Fruit fly (Drosophila melanogaster) whole organism, embryonic: ENCODE measurements around the gene CG8289.

Experiments used
- BEAF-32 ChIP-seq: fragments of 200-800 bp; sonication (Bioruptor generic); optimal IDR thresholded peaks from 3 replicates; lab custom pipeline; 2017; ENCODE audit warnings: missing biosample characterization, missing genetic modification characterization, mild to moderate bottlenecking, moderate library complexity, missing genetic modification reagents
- CG11696 ChIP-seq: fragments of 200-800 bp; sonication (Bioruptor generic); IDR thresholded peaks from 2 replicates; pipeline ENCODE4 v1.3.6; 2022; ENCODE audit warnings: missing biosample characterization, missing genetic modification characterization
- CG12769 ChIP-seq: fragments of 200-800 bp; sonication (Bioruptor generic); optimal IDR thresholded peaks from 2 replicates; lab custom pipeline; 2019; ENCODE audit warnings: missing biosample characterization, mild to moderate bottlenecking, missing genetic modification characterization, moderate library complexity
- CG13287 ChIP-seq: fragments of 200-800 bp; sonication (Bioruptor generic); IDR thresholded peaks from 2 replicates; pipeline ENCODE4 v1.3.6; 2022; ENCODE audit warnings: missing biosample characterization, missing genetic modification characterization; ENCODE audit not compliant: partially characterized antibody
- CG14860 ChIP-seq: fragments of 200-800 bp; sonication (Bioruptor generic); IDR thresholded peaks from 3 replicates; pipeline ENCODE4 v1.3.6; 2022; ENCODE audit warnings: missing biosample characterization, missing genetic modification characterization; ENCODE audit not compliant: partially characterized antibody
- CG14965 ChIP-seq: fragments of 200-800 bp; sonication (Bioruptor generic); optimal IDR thresholded peaks from 2 replicates; lab custom pipeline; 2016; ENCODE audit warnings: missing biosample characterization, missing genetic modification characterization, borderline replicate concordance
- CG1529 ChIP-seq: fragments of 200-800 bp; sonication (Bioruptor generic); optimal IDR thresholded peaks from 3 replicates; lab custom pipeline; 2018; ENCODE audit warnings: missing biosample characterization, missing genetic modification characterization
- CG17829 ChIP-seq: fragments of 200-800 bp; optimal IDR thresholded peaks from 2 replicates; lab custom pipeline; 2019; ENCODE audit warnings: missing biosample characterization, mild to moderate bottlenecking, missing genetic modification characterization, moderate library complexity
- CG32767 ChIP-seq: fragments of 200-800 bp; sonication (Bioruptor generic); IDR thresholded peaks from 2 replicates; pipeline ENCODE4 v1.3.6; 2022; ENCODE audit warnings: missing biosample characterization, missing genetic modification characterization
- CG4424 ChIP-seq: fragments of 200-800 bp; sonication (Bioruptor generic); optimal IDR thresholded peaks from 3 replicates; lab custom pipeline; 2016; ENCODE audit warnings: missing biosample characterization, missing genetic modification characterization
- CG5180 ChIP-seq: fragments of 200-800 bp; sonication (Bioruptor generic); optimal IDR thresholded peaks from 3 replicates; lab custom pipeline; 2017; ENCODE audit warnings: missing biosample characterization, missing genetic modification characterization, mild to moderate bottlenecking, moderate library complexity, missing genetic modification reagents
- CG5245 ChIP-seq: fragments of 200-800 bp; sonication (Bioruptor generic); optimal IDR thresholded peaks from 3 replicates; lab custom pipeline; 2016; ENCODE audit warnings: missing biosample characterization, missing genetic modification characterization
- CG7745 ChIP-seq: fragments of 200-800 bp; sonication (Bioruptor generic); optimal IDR thresholded peaks from 2 replicates; lab custom pipeline; 2018; ENCODE audit warnings: missing biosample characterization, mild to moderate bottlenecking, missing genetic modification characterization, moderate library complexity
- CG9932 ChIP-seq: fragments of 200-800 bp; sonication (Bioruptor generic); IDR thresholded peaks from 2 replicates; pipeline ENCODE4 v1.3.6; 2022; ENCODE audit warnings: missing biosample characterization, missing genetic modification characterization
- D ChIP-seq, 2 experiments: fragments of 200-800 bp in 1 of 2; fragments of >200 bp in 1 of 2; sonication (Bioruptor generic) in 1 of 2; optimal IDR thresholded peaks; 2 replicates in 1 of 2; 3 replicates in 1 of 2; lab custom pipeline; 2017; ENCODE audit warnings: mild to moderate bottlenecking in 1 of 2, missing biosample characterization in 1 of 2, missing genetic modification characterization in 1 of 2, missing genetic modification reagents in 1 of 2
- D19B ChIP-seq: fragments of 200-800 bp; sonication (Bioruptor generic); optimal IDR thresholded peaks from 2 replicates; lab custom pipeline; 2017; ENCODE audit warnings: missing biosample characterization, mild to moderate bottlenecking, missing genetic modification characterization
- Drgx ChIP-seq: fragments of 200-800 bp; sonication (Bioruptor generic); IDR thresholded peaks from 2 replicates; pipeline ENCODE4 v1.3.6; 2022; ENCODE audit warnings: missing biosample characterization, missing genetic modification characterization
- E2f2 ChIP-seq: fragments of 200-800 bp; sonication (Bioruptor generic); IDR thresholded peaks from 2 replicates; pipeline ENCODE4 v1.3.6; 2022; ENCODE audit warnings: missing biosample characterization, missing genetic modification characterization
- HLH4C ChIP-seq: fragments of 200-800 bp; sonication (Bioruptor generic); IDR thresholded peaks from 3 replicates; pipeline ENCODE4 v1.3.6; 2022; ENCODE audit warnings: missing biosample characterization, missing genetic modification characterization; ENCODE audit not compliant: partially characterized antibody
- Hr51 ChIP-seq, 2 experiments: fragments of 200-800 bp; sonication (Bioruptor generic); optimal IDR thresholded peaks; 2 replicates in 1 of 2; 3 replicates in 1 of 2; lab custom pipeline; 2016 to 2018; ENCODE audit warnings: missing biosample characterization in 2 of 2, missing genetic modification characterization in 2 of 2, mild to moderate bottlenecking in 1 of 2, moderate library complexity in 1 of 2
- Kr ChIP-seq: fragments of 200-800 bp; sonication (Bioruptor generic); optimal IDR thresholded peaks from 2 replicates; lab custom pipeline; 2017; ENCODE audit warnings: missing biosample characterization, mild to moderate bottlenecking, missing genetic modification characterization
- MTF-1 ChIP-seq: fragments of 200-800 bp; sonication (Bioruptor generic); optimal IDR thresholded peaks from 2 replicates; lab custom pipeline; 2018; ENCODE audit warnings: missing biosample characterization, mild to moderate bottlenecking, missing genetic modification characterization, borderline replicate concordance
- Med ChIP-seq: fragments of 200-800 bp; sonication (Bioruptor generic); peaks from one replicate; lab custom pipeline; 2016; ENCODE audit warnings: missing biosample characterization, missing genetic modification characterization, mild to moderate bottlenecking, inconsistent platforms, moderate library complexity
- Pdp1 ChIP-seq, 2 experiments: fragments of 200-800 bp; sonication (Bioruptor generic); optimal IDR thresholded peaks; 3 replicates each; lab custom pipeline; 2016; ENCODE audit warnings: missing biosample characterization in 2 of 2, missing genetic modification characterization in 2 of 2, mild to moderate bottlenecking in 1 of 2, moderate library complexity in 1 of 2
- Ptx1 ChIP-seq: fragments of 200-800 bp; sonication (Bioruptor generic); IDR thresholded peaks from 2 replicates; pipeline ENCODE4 v1.3.6; 2022; ENCODE audit warnings: missing biosample characterization, missing genetic modification characterization
- Sox102F ChIP-seq: fragments of 200-800 bp; sonication (Bioruptor generic); optimal IDR thresholded peaks from 2 replicates; lab custom pipeline; 2018; ENCODE audit warnings: missing biosample characterization, mild to moderate bottlenecking, missing genetic modification characterization, moderate library complexity
- Xrp1 ChIP-seq: fragments of 200-800 bp; sonication (Bioruptor generic); IDR thresholded peaks from 2 replicates; pipeline ENCODE4 v1.3.6; 2022; ENCODE audit warnings: missing biosample characterization, missing genetic modification characterization
- ap ChIP-seq: fragments of 200-800 bp; sonication (Bioruptor generic); IDR thresholded peaks from 2 replicates; pipeline ENCODE4 v1.3.6; 2022; ENCODE audit warnings: missing biosample characterization, missing genetic modification characterization
- bbx ChIP-seq: fragments of 200-800 bp; sonication (Bioruptor generic); IDR thresholded peaks from 2 replicates; pipeline ENCODE4 v1.3.6; 2022; ENCODE audit warnings: missing biosample characterization, missing genetic modification characterization; ENCODE audit not compliant: partially characterized antibody
- chif ChIP-seq, 2 experiments: fragments of 200-800 bp; sonication (Bioruptor generic); optimal IDR thresholded peaks; 3 replicates each; lab custom pipeline; 2016; ENCODE audit warnings: missing biosample characterization in 2 of 2, missing genetic modification characterization in 2 of 2
- chinmo ChIP-seq: fragments of 200-800 bp; sonication (Bioruptor generic); IDR thresholded peaks from 4 replicates; pipeline ENCODE4 v1.3.6; 2022; ENCODE audit warnings: missing biosample characterization, missing genetic modification characterization; ENCODE audit not compliant: partially characterized antibody
- corto ChIP-seq: fragments of 200-800 bp; sonication (Bioruptor generic); optimal IDR thresholded peaks from 2 replicates; lab custom pipeline; 2016; ENCODE audit warnings: missing biosample characterization, mild to moderate bottlenecking, missing genetic modification characterization, moderate library complexity
- gcm2 ChIP-seq: fragments of 200-800 bp; sonication (Bioruptor generic); optimal IDR thresholded peaks from 2 replicates; lab custom pipeline; 2016; ENCODE audit warnings: missing biosample characterization, missing genetic modification characterization
- gem ChIP-seq: fragments of 200-800 bp; sonication (Bioruptor generic); optimal IDR thresholded peaks from 2 replicates; lab custom pipeline; 2019; ENCODE audit warnings: missing biosample characterization, mild to moderate bottlenecking, missing genetic modification characterization, moderate library complexity
- gfzf ChIP-seq: fragments of 200-800 bp; sonication (Bioruptor generic); optimal IDR thresholded peaks from 2 replicates; lab custom pipeline; 2016; ENCODE audit warnings: missing biosample characterization, mild to moderate bottlenecking, missing genetic modification characterization, moderate library complexity
- hb ChIP-seq: fragments of 200-800 bp; sonication (Bioruptor generic); IDR thresholded peaks from 3 replicates; pipeline ENCODE4 v1.3.6; 2022; ENCODE audit warnings: missing biosample characterization, missing genetic modification characterization; ENCODE audit not compliant: partially characterized antibody
- jumu ChIP-seq: fragments of 200-800 bp; sonication (Bioruptor generic); optimal IDR thresholded peaks from 3 replicates; lab custom pipeline; 2016; ENCODE audit warnings: missing biosample characterization, missing genetic modification characterization
- klu ChIP-seq: fragments of 200-800 bp; sonication (Bioruptor generic); IDR thresholded peaks from 2 replicates; pipeline ENCODE4 v1.3.6; 2022; ENCODE audit warnings: missing biosample characterization, missing genetic modification characterization
- p53 ChIP-seq: fragments of 200-800 bp; sonication (Bioruptor generic); optimal IDR thresholded peaks from 2 replicates; lab custom pipeline; 2016; ENCODE audit warnings: missing biosample characterization, missing genetic modification characterization
- prd ChIP-seq, 3 experiments: fragments of >200 bp in 2 of 3; fragments of 200-800 bp in 1 of 3; sonication (Bioruptor generic) in 1 of 3; optimal IDR thresholded peaks in 2 of 3; IDR thresholded peaks in 1 of 3; 2 replicates in 2 of 3; 3 replicates in 1 of 3; pipeline versions ENCODE4 v1.3.6 to Lab custom; 2017 to 2022; ENCODE audit warnings: missing biosample characterization in 1 of 3, missing genetic modification characterization in 1 of 3
- sens ChIP-seq: fragments of 200-800 bp; sonication (Bioruptor generic); peaks from one replicate; lab custom pipeline; 2016; ENCODE audit warnings: missing biosample characterization, missing genetic modification characterization
- sr ChIP-seq: fragments of 200-800 bp; sonication (Bioruptor generic); IDR thresholded peaks from 3 replicates; pipeline ENCODE4 v1.3.6; 2022; ENCODE audit warnings: missing biosample characterization, missing genetic modification characterization
- unc-4 ChIP-seq: fragments of 200-800 bp; sonication (Bioruptor generic); IDR thresholded peaks from 2 replicates; pipeline ENCODE4 v1.3.6; 2022; ENCODE audit warnings: missing biosample characterization, missing genetic modification characterization; ENCODE audit not compliant: partially characterized antibody
- yki ChIP-seq: fragments of >200 bp; optimal IDR thresholded peaks from 3 replicates; lab custom pipeline; 2018

The CG8289 gene

DNA sequence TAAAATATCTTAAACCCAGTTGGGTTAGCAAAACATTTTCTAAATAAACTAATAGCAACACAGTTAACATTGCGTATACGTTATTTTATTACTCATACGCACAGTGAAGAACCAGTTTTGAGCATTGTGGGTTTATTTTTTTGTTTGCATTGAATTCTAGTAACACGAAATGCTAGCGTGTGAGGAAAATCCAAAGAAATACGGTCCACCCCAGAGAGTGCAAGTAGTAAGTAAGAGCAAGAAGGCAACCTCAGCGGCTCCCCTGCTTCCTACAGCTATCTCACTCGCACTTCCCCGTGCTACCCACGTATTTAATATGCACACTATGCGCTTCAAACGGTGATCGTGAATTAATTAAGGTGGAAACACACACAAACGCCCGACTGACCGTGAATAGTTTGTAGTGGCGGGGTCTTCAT is 10.9 kb downstream of the CG8289 start (continued):
- no peak for TF ChIP-seq prd (optimal IDR thresholded peaks at IDR 0.05; lab: Kevin White, UChicago)
- peak; percentile 77 for TF ChIP-seq prd (GFP tag; IDR thresholded peaks at IDR 0.05; lab: Robert Waterston, UW)
- peak; percentile 68 to 78 for TF ChIP-seq chif (GFP tag; optimal IDR thresholded peaks at IDR 0.05; lab: Kevin White, UChicago)
- peak; percentile 97 for TF ChIP-seq sens (GFP tag; lab: Kevin White, UChicago)
- peak; percentile 90 for TF ChIP-seq Sox102F (GFP tag; lab: Kevin White, UChicago)
- TF ChIP-seq CG7745 (tag; lab: Kevin White, UChicago), result no peak
- no peak for TF ChIP-seq yki (lab: Kevin White, UChicago)
- TF ChIP-seq Hr51 (GFP tag; optimal IDR thresholded peaks at IDR 0.05; lab: Kevin White, UChicago), result peak; percentile 74 to 96
- TF ChIP-seq jumu (GFP tag; lab: Kevin White, UChicago), result peak; percentile 73
- TF ChIP-seq Kr (GFP tag; lab: Kevin White, UChicago), result no peak
- TF ChIP-seq D (optimal IDR thresholded peaks at IDR 0.05; lab: Kevin White, UChicago), result no peak
- TF ChIP-seq D (GFP tag; optimal IDR thresholded peaks at IDR 0.05; lab: Kevin White, UChicago), result peak; percentile 77
- TF ChIP-seq BEAF-32 (GFP tag; lab: Kevin White, UChicago), result peak; percentile 12
- TF ChIP-seq CG5245 (GFP tag; lab: Kevin White, UChicago), result peak; percentile 74
- peak; percentile 85 for TF ChIP-seq Ptx1 (GFP tag; lab: Robert Waterston, UW)
- peak; percentile 71 for TF ChIP-seq CG9932 (GFP tag; lab: Robert Waterston, UW)
- TF ChIP-seq corto, result peak; percentile 67
- TF ChIP-seq klu (GFP tag; lab: Robert Waterston, UW), result peak; percentile 50

DNA sequence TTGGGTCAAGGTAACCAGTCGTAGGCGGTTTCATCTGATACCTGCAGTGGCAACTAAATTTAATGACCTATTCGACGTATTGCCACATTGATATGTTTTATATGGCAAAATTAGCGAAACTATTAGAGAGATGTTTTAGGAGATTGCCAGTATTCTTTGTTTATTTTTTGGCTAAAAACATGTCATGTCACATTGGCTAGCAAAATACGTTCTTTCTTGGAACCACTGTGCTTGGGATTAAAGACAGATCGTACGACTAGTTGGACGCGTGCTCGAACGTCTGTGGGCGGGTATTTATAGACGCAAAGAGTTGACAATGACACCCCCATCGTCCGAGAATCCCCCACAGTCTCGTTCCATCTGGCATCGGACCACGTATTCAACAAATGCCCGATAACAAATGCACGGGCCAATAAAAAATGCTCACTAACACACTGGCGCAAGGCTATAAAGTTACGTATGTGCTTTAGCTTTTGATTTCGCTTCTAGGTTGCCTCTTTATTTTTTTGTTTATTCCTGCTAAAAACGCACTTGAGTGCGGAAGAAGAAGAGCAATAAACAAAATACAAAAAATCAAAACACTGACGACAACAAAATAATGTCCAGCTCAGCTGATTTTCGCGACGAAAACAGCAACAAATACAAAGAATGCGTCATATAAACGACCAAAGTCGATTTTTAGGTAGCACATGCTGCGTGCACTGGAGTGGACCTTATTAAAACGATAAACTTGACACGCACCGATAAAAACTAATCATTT is 11.4 kb downstream of the CG8289 start:
- TF ChIP-seq CG11696 (GFP tag; lab: Robert Waterston, UW), result 0 out of 2 replicates have a peak, but pooled peaks have one; percentile 10
- peak; percentile 84 for TF ChIP-seq chinmo
- TF ChIP-seq CG5180 (GFP tag; lab: Kevin White, UChicago), result no peak
- peak; percentile 0 for TF ChIP-seq Med
- TF ChIP-seq CG13287 (GFP tag; lab: Robert Waterston, UW), result peak; percentile 17; the same call in 1 of the 2 replicates
- peak; percentile 80 for TF ChIP-seq sr
- TF ChIP-seq Pdp1 (GFP tag; optimal IDR thresholded peaks at IDR 0.05; lab: Kevin White, UChicago), result peak in 1 of 2 experiments; percentile 19
- TF ChIP-seq CG17829 (tag; lab: Kevin White, UChicago), result no peak
- no peak for TF ChIP-seq gfzf (GFP tag; lab: Kevin White, UChicago)
- peak; percentile 10 for TF ChIP-seq p53 (GFP tag; lab: Kevin White, UChicago)
- peak; percentile 57 for TF ChIP-seq Drgx (GFP tag; lab: Robert Waterston, UW)
- peak; percentile 52 for TF ChIP-seq CG12769 (tag; lab: Kevin White, UChicago)

DNA sequence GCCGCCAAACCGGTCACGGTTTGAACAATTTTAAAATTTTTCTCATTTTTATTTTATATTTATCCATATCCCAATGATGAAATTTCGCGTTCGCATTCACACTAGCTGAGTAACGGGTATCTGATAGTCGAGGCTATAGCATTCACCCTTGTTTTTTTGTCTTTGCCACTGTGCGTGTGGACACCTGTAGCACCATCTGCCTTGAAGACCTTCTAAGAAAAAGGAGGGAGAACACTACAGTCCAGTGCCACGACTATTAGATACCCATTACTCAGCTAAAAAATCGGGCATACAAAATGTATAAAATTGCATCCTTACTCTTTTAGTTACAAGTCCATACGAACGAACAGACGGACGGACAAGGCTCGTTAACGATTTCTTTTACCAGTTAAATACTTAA is 13.7 kb downstream of the CG8289 start:
- TF ChIP-seq Xrp1 (GFP tag; lab: Robert Waterston, UW), result no peak
- no peak for TF ChIP-seq CG4424 (GFP tag; lab: Kevin White, UChicago)
- TF ChIP-seq gcm2 (GFP tag; lab: Kevin White, UChicago), result no peak
- no peak for TF ChIP-seq E2f2
- TF ChIP-seq ap (GFP tag; lab: Robert Waterston, UW), result no peak
- TF ChIP-seq CG32767 (GFP tag; lab: Robert Waterston, UW), result no peak
- no peak for TF ChIP-seq MTF-1 (GFP tag; lab: Kevin White, UChicago)
- TF ChIP-seq D19B (GFP tag; lab: Kevin White, UChicago), result no peak
- no peak for TF ChIP-seq CG1529 (GFP tag; lab: Kevin White, UChicago)
- TF ChIP-seq unc-4 (GFP tag; lab: Robert Waterston, UW), result no peak
- TF ChIP-seq HLH4C, result peak; percentile 66
- TF ChIP-seq gem (tag; lab: Kevin White, UChicago), result no peak
- no peak for TF ChIP-seq Med
- TF ChIP-seq hb (GFP tag; lab: Robert Waterston, UW), result 0 out of 3 replicates have a peak, but pooled peaks have one; percentile 62
- TF ChIP-seq CG14965 (GFP tag; lab: Kevin White, UChicago), result no peak
- TF ChIP-seq CG14860 (GFP tag; lab: Robert Waterston, UW), result peak; percentile 57; the same call in 1 of the 3 replicates
- TF ChIP-seq bbx (GFP tag; lab: Robert Waterston, UW), result 0 out of 2 replicates have a peak, but pooled peaks have one; percentile 14
